Worm (Caenorhabditis elegans) whole organism, young adult: ENCODE measurements around the gene irld-21.

Source experiments
- B0035.1 ChIP-seq: sonication (generic microtip); optimal IDR thresholded peaks from 2 replicates; lab custom pipeline; 2016; ENCODE audit warnings: missing genetic modification characterization, mild to moderate bottlenecking, missing compliant biosample characterization, missing genotype, missing genetic modification reagents
- D2030.7 ChIP-seq: fragments of 200-800 bp; sonication (Bioruptor generic); IDR thresholded peaks from 2 replicates; pipeline ENCODE4 v1.3.6; 2022; ENCODE audit warnings: missing genetic modification reagents, missing genetic modification characterization, missing compliant biosample characterization
- F23B12.7 ChIP-seq: sonication (generic microtip); optimal IDR thresholded peaks from 2 replicates; lab custom pipeline; 2017; ENCODE audit warnings: missing genetic modification characterization, mild to moderate bottlenecking, missing compliant biosample characterization, antibody characterized with exemption, moderate library complexity; ENCODE audit not compliant: insufficient read depth
- F33H1.4 ChIP-seq: fragments of 200-800 bp; sonication (Bioruptor generic); IDR thresholded peaks from 2 replicates; pipeline ENCODE4 v1.3.6; 2022; ENCODE audit warnings: missing genetic modification reagents, missing genetic modification characterization, missing compliant biosample characterization
- F49E8.2 ChIP-seq: sonication (generic microtip); optimal IDR thresholded peaks from 3 replicates; lab custom pipeline; 2017; ENCODE audit warnings: missing genetic modification characterization, mild to moderate bottlenecking, missing compliant biosample characterization, antibody characterized with exemption, moderate library complexity; ENCODE audit not compliant: insufficient read depth
- F57A8.1 ChIP-seq: fragments of 200-800 bp; sonication (Bioruptor generic); optimal IDR thresholded peaks from 2 replicates; lab custom pipeline; 2018; ENCODE audit warnings: mild to moderate bottlenecking, missing genetic modification characterization, moderate library complexity, missing compliant biosample characterization
- F57C9.4 ChIP-seq: sonication (generic microtip); optimal IDR thresholded peaks from 2 replicates; lab custom pipeline; 2017; ENCODE audit warnings: mild to moderate bottlenecking, missing genetic modification characterization, missing compliant biosample characterization
- K12H6.12 ChIP-seq: fragments of 200-800 bp; sonication (Bioruptor generic); optimal IDR thresholded peaks from 2 replicates; lab custom pipeline; 2018; ENCODE audit warnings: mild to moderate bottlenecking, missing genetic modification characterization, missing compliant biosample characterization
- T26A5.8 ChIP-seq: sonication (generic microtip); optimal IDR thresholded peaks from 2 replicates; lab custom pipeline; 2016; ENCODE audit warnings: missing genetic modification characterization, missing compliant biosample characterization
- akir-1 ChIP-seq: fragments of 200-800 bp; sonication (Bioruptor generic); optimal IDR thresholded peaks from 2 replicates; lab custom pipeline; 2018; ENCODE audit warnings: mild to moderate bottlenecking, missing genetic modification characterization, moderate library complexity, missing compliant biosample characterization
- aptf-3 ChIP-seq: fragments of 200-800 bp; sonication (Bioruptor generic); IDR thresholded peaks from 2 replicates; pipeline ENCODE4 v1.3.6; 2022; ENCODE audit warnings: missing genetic modification characterization, missing compliant biosample characterization
- cebp-1 ChIP-seq, 2 experiments: fragments of 200-800 bp in 1 of 2; sonication (Bioruptor generic) in 1 of 2; sonication (generic microtip) in 1 of 2; IDR thresholded peaks in 1 of 2; optimal IDR thresholded peaks in 1 of 2; 2 replicates each; pipeline versions ENCODE4 v1.3.6 to Lab custom; 2017 to 2022; ENCODE audit warnings: missing compliant biosample characterization in 2 of 2, missing genetic modification characterization in 2 of 2, mild to moderate bottlenecking in 1 of 2, missing genetic modification reagents in 1 of 2, moderate library complexity in 1 of 2
- ceh-91 ChIP-seq: fragments of 200-800 bp; sonication (Bioruptor generic); IDR thresholded peaks from 2 replicates; pipeline ENCODE4 v1.3.6; 2022; ENCODE audit warnings: missing genetic modification reagents, missing genetic modification characterization, missing compliant biosample characterization
- dox-1 ChIP-seq: fragments of 200-800 bp; sonication (Bioruptor generic); IDR thresholded peaks from 2 replicates; pipeline ENCODE4 v1.3.6; 2022; ENCODE audit warnings: missing genetic modification reagents, missing genetic modification characterization, missing compliant biosample characterization
- egrh-3 ChIP-seq: fragments of 200-800 bp; sonication (Bioruptor generic); IDR thresholded peaks from 2 replicates; pipeline ENCODE4 v1.3.6; 2022; ENCODE audit warnings: missing genetic modification reagents, missing genetic modification characterization, missing compliant biosample characterization
- ekl-4 ChIP-seq: fragments of 200-800 bp; sonication (Bioruptor generic); IDR thresholded peaks from 2 replicates; pipeline ENCODE4 v1.3.6; 2022; ENCODE audit warnings: missing genetic modification reagents, missing genetic modification characterization, missing compliant biosample characterization
- him-1 ChIP-seq: sonication (generic microtip); optimal IDR thresholded peaks from 2 replicates; lab custom pipeline; 2016; ENCODE audit warnings: missing genotype, missing genetic modification reagents, missing genetic modification characterization, missing compliant biosample characterization
- let-607 ChIP-seq, 2 experiments: fragments of 200-800 bp in 1 of 2; sonication (Bioruptor generic) in 1 of 2; sonication (generic microtip) in 1 of 2; optimal IDR thresholded peaks; 2 replicates each; lab custom pipeline; 2016 to 2018; ENCODE audit warnings: mild to moderate bottlenecking in 2 of 2, missing compliant biosample characterization in 2 of 2, missing genetic modification characterization in 2 of 2, moderate library complexity in 2 of 2, missing genotype in 1 of 2
- lin-35 ChIP-seq, 3 experiments: fragments of 150-350 bp in 2 of 3; sonication (generic microtip) in 1 of 3; optimal IDR thresholded peaks; 2 replicates each; lab custom pipeline; 2014 to 2018; ENCODE audit warnings: missing biosample characterization in 3 of 3, missing genetic modification characterization in 3 of 3, missing genetic modification reagents in 3 of 3
- lin-40 ChIP-seq: sonication (generic microtip); optimal IDR thresholded peaks from 2 replicates; lab custom pipeline; 2016; ENCODE audit warnings: missing genetic modification characterization, mild to moderate bottlenecking, missing compliant biosample characterization, missing genotype, missing genetic modification reagents
- lin-54 ChIP-seq: fragments of 200-800 bp; sonication (Bioruptor generic); optimal IDR thresholded peaks from 2 replicates; lab custom pipeline; 2018; ENCODE audit warnings: mild to moderate bottlenecking, missing genetic modification characterization, missing compliant biosample characterization
- lsl-1 ChIP-seq: fragments of 200-800 bp; sonication (Bioruptor generic); optimal IDR thresholded peaks from 2 replicates; lab custom pipeline; 2018; ENCODE audit warnings: mild to moderate bottlenecking, missing genetic modification characterization, moderate library complexity, missing compliant biosample characterization
- madf-3 ChIP-seq: fragments of 200-800 bp; sonication (Bioruptor generic); IDR thresholded peaks from 2 replicates; pipeline ENCODE4 v1.3.6; 2022; ENCODE audit warnings: missing genetic modification reagents, missing genetic modification characterization, missing compliant biosample characterization
- madf-6 ChIP-seq: fragments of 200-800 bp; sonication (Bioruptor generic); IDR thresholded peaks from 2 replicates; pipeline ENCODE4 v1.3.6; 2022; ENCODE audit warnings: missing genetic modification reagents, missing genetic modification characterization, missing compliant biosample characterization
- madf-8 ChIP-seq: fragments of 200-800 bp; sonication (Bioruptor generic); conservative IDR thresholded peaks from 2 replicates; pipeline ENCODE4 v1.3.6; 2022; ENCODE audit warnings: missing genetic modification reagents, missing genetic modification characterization, missing compliant biosample characterization
- mcd-1 ChIP-seq: fragments of 200-800 bp; sonication (Bioruptor generic); IDR thresholded peaks from 2 replicates; pipeline ENCODE4 v1.3.6; 2022; ENCODE audit warnings: missing genetic modification reagents, missing genetic modification characterization, missing compliant biosample characterization
- nhr-179 ChIP-seq: sonication (generic microtip); optimal IDR thresholded peaks from 2 replicates; lab custom pipeline; 2016; ENCODE audit warnings: mild to moderate bottlenecking, missing genetic modification characterization, missing compliant biosample characterization
- nhr-80 ChIP-seq: sonication (generic microtip); optimal IDR thresholded peaks from 2 replicates; lab custom pipeline; 2016; ENCODE audit warnings: missing genetic modification characterization, missing compliant biosample characterization
- pbrm-1 ChIP-seq: fragments of 200-800 bp; sonication (Bioruptor generic); IDR thresholded peaks from 2 replicates; pipeline ENCODE4 v1.3.6; 2022; ENCODE audit warnings: missing genetic modification reagents, missing genetic modification characterization, missing compliant biosample characterization
- pha-4 ChIP-seq: fragments of 150-350 bp; sonication (generic microtip); optimal IDR thresholded peaks from 2 replicates; lab custom pipeline; 2014; ENCODE audit warnings: missing biosample characterization, missing genetic modification reagents, missing genetic modification characterization
- snpc-1.3 ChIP-seq: sonication (generic microtip); optimal IDR thresholded peaks from 2 replicates; lab custom pipeline; 2017; ENCODE audit warnings: missing genetic modification characterization, mild to moderate bottlenecking, missing compliant biosample characterization, antibody characterized with exemption, moderate library complexity, missing genotype, missing genetic modification reagents; ENCODE audit not compliant: insufficient read depth
- snpc-4 ChIP-seq, 5 experiments: fragments of 150-350 bp in 1 of 5; sonication (generic microtip) in 4 of 5; optimal IDR thresholded peaks; 2 replicates each; lab custom pipeline; 2014 to 2018; ENCODE audit warnings: missing genetic modification characterization in 5 of 5, missing biosample characterization in 3 of 5, antibody characterized with exemption in 2 of 5, mild to moderate bottlenecking in 2 of 5, missing compliant biosample characterization in 2 of 5, missing genotype in 2 of 5, moderate library complexity in 2 of 5, missing genetic modification reagents in 1 of 5
- xnd-1 ChIP-seq: sonication (generic microtip); optimal IDR thresholded peaks from 2 replicates; lab custom pipeline; 2016; ENCODE audit warnings: missing genotype, missing genetic modification reagents, missing genetic modification characterization, missing compliant biosample characterization
- zfh-2 ChIP-seq: fragments of 200-800 bp; sonication (Bioruptor generic); conservative IDR thresholded peaks from 2 replicates; pipeline ENCODE4 v1.3.6; 2022; ENCODE audit warnings: missing genetic modification reagents, missing genetic modification characterization, missing compliant biosample characterization
- ztf-22 ChIP-seq: fragments of 200-800 bp; sonication (Bioruptor generic); optimal IDR thresholded peaks from 2 replicates; lab custom pipeline; 2018; ENCODE audit warnings: mild to moderate bottlenecking, missing genetic modification characterization, moderate library complexity, missing compliant biosample characterization
- ztf-26 ChIP-seq: sonication (generic microtip); optimal IDR thresholded peaks from 2 replicates; lab custom pipeline; 2017; ENCODE audit warnings: missing genetic modification characterization, missing compliant biosample characterization
- ztf-28 ChIP-seq: fragments of 200-800 bp; sonication (Bioruptor generic); IDR thresholded peaks from 2 replicates; pipeline ENCODE4 v1.3.6; 2022; ENCODE audit warnings: missing genetic modification reagents, missing genetic modification characterization, missing compliant biosample characterization
- ztf-6 ChIP-seq: fragments of 200-800 bp; sonication (Bioruptor generic); IDR thresholded peaks from 2 replicates; pipeline ENCODE4 v1.3.6; 2022; ENCODE audit warnings: missing genetic modification reagents, missing genetic modification characterization, missing compliant biosample characterization

The irld-21 gene

ce11 chrIV:10157489-10158088, 35.5 kb upstream of the irld-21 start, which contains the start of gene ttr-53:
ttr-53 (plus strand) TSS chrIV:10158038.
- TF ChIP-seq let-607 (tag; optimal IDR thresholded peaks at IDR 0.05; lab: Kevin White, UChicago), result peak; percentile 87 to 90
- no peak for TF ChIP-seq ekl-4
- peak; percentile 6 for TF ChIP-seq nhr-80 (tag; lab: Kevin White, UChicago)

ce11 chrIV:10157034-10157433, 34.9 kb upstream of the irld-21 start:
- TF ChIP-seq ztf-22 (GFP tag; lab: Kevin White, UChicago) (no peak), lin-54 (peak; percentile 10), snpc-1.3 (peak; percentile 6), madf-6 (GFP tag; lab: Robert Waterston, UW) (peak; percentile 90), F33H1.4 (peak; percentile 90), egrh-3 (GFP tag; lab: Robert Waterston, UW) (no peak), D2030.7 (GFP tag; lab: Robert Waterston, UW) (peak; percentile 51), ceh-91 (GFP tag; lab: Robert Waterston, UW) (0 out of 2 replicates have a peak, but pooled peaks have one; percentile 33), pbrm-1 (peak; percentile 42; the same call in 1 of the 2 replicates), dox-1 (GFP tag; lab: Robert Waterston, UW) (0 out of 2 replicates have a peak, but pooled peaks have one; percentile 30), madf-8 (GFP tag; lab: Robert Waterston, UW) (peak; percentile 78), zfh-2 (GFP tag; lab: Robert Waterston, UW) (no peak), mcd-1 (GFP tag; lab: Robert Waterston, UW) (no peak), F49E8.2 (tag; lab: Kevin White, UChicago) (peak; percentile 31), xnd-1 (tag; lab: Kevin White, UChicago) (peak; percentile 80), snpc-4 (GFP tag; optimal IDR thresholded peaks at IDR 0.05; lab: Kevin White, UChicago) (no peak), snpc-4 (tag; optimal IDR thresholded peaks at IDR 0.05; lab: Kevin White, UChicago) (peak in 1 of 4 experiments; percentile 24), akir-1 (no peak), F57A8.1 (GFP tag; lab: Kevin White, UChicago) (no peak), ztf-6 (GFP tag; lab: Robert Waterston, UW) (no peak), him-1 (tag; lab: Kevin White, UChicago) (peak; percentile 22), lsl-1 (peak; percentile 95)
- TF ChIP-seq, all 124 proteins: peak for 14

- TF ChIP-seq lin-40 (tag; lab: Kevin White, UChicago), result no peak
- peak; percentile 48; the same call in 1 of the 2 replicates for TF ChIP-seq madf-6 (GFP tag; lab: Robert Waterston, UW)
- TF ChIP-seq, all 124 proteins: peak for 1
Observed at ce11 chrIV:10155475-10155874, 33.4 kb upstream of the irld-21 start, which contains the start of gene ttr-54. ttr-54 (plus strand) TSS chrIV:10155775.

- TF ChIP-seq ztf-28 (GFP tag; lab: Robert Waterston, UW) (no peak), F23B12.7 (tag; lab: Kevin White, UChicago) (no peak), lin-35 (GFP tag; optimal IDR thresholded peaks at IDR 0.05; lab: Kevin White, UChicago) (no peak), nhr-179 (tag; lab: Kevin White, UChicago) (no peak), egrh-3 (GFP tag; lab: Robert Waterston, UW) (no peak), lin-40 (tag; lab: Kevin White, UChicago) (no peak), aptf-3 (GFP tag; lab: Robert Waterston, UW) (no peak), dox-1 (GFP tag; lab: Robert Waterston, UW) (no peak), cebp-1 (GFP tag; IDR thresholded peaks at IDR 0.05; lab: Robert Waterston, UW) (no peak), cebp-1 (tag; optimal IDR thresholded peaks at IDR 0.05; lab: Kevin White, UChicago) (no peak), T26A5.8 (tag; lab: Kevin White, UChicago) (no peak), snpc-4 (GFP tag; optimal IDR thresholded peaks at IDR 0.05; lab: Kevin White, UChicago) (no peak), snpc-4 (tag; optimal IDR thresholded peaks at IDR 0.05; lab: Kevin White, UChicago) (no peak), B0035.1 (tag; lab: Kevin White, UChicago) (no peak), mcd-1 (GFP tag; lab: Robert Waterston, UW) (no peak), pbrm-1 (no peak), ztf-26 (tag; lab: Kevin White, UChicago) (no peak), madf-3 (GFP tag; lab: Robert Waterston, UW) (no peak), F57C9.4 (tag; lab: Kevin White, UChicago) (no peak), pha-4 (no peak), K12H6.12 (tag; lab: Kevin White, UChicago) (no peak)
Observed at ce11 chrIV:10153479-10153878, 31.4 kb upstream of the irld-21 start.
